Worm (Caenorhabditis elegans): ENCODE data around the gene mdt-15.

DNA sequence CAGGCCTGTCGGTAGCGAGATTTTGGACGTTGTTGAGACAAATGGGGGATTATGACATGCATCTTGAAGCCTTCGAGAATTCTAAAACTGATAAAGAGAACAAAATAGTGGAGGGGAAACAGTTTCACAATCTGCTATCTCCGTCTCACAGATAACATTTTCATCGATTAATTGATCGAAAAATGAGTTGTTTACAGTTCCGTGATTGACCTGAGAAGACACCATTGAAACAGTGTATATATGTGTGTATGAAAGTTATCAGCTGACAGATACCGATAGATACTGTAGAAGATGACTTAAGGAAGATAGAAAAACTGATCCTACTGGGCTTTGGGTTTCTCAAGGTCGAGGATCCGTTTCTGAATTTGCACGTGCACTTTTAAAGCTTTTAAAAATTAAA is 5.6 kb upstream of the mdt-15 start:
- no peak for TF ChIP-seq mls-2 (tag; optimal IDR thresholded peaks at IDR 0.05)
- TF ChIP-seq pha-4 (tag; optimal IDR thresholded peaks at IDR 0.05), result no peak
- no peak for TF ChIP-seq nhr-12 (tag; optimal IDR thresholded peaks at IDR 0.05)
- TF ChIP-seq ces-1 (GFP tag; optimal IDR thresholded peaks at IDR 0.05), result no peak
- TF ChIP-seq ztf-11 (tag; optimal IDR thresholded peaks at IDR 0.05), result no peak
